Worm (Caenorhabditis elegans) whole organism, midembryonic: ENCODE results near the gene T25B9.11.

Experiments
- flt-1 ChIP-seq: fragments of 200-800 bp; sonication (Bioruptor generic); IDR thresholded peaks from 2 replicates; pipeline ENCODE4 v1.3.6; 2022; ENCODE audit warnings: missing genetic modification characterization, missing compliant biosample characterization
- klf-2 ChIP-seq: fragments of 200-800 bp; sonication (Bioruptor generic); conservative IDR thresholded peaks from 2 replicates; pipeline ENCODE4 v1.3.6; 2022; ENCODE audit warnings: missing genetic modification reagents, missing genetic modification characterization, missing compliant biosample characterization
- med-1 ChIP-seq: sonication (generic microtip); optimal IDR thresholded peaks from 2 replicates; lab custom pipeline; 2017; ENCODE audit warnings: missing genetic modification characterization, mild to moderate bottlenecking, missing compliant biosample characterization, antibody characterized with exemption, missing genetic modification reagents; ENCODE audit not compliant: insufficient read depth
- ref-1 ChIP-seq: fragments of 200-800 bp; sonication (Bioruptor generic); conservative IDR thresholded peaks from 2 replicates; pipeline ENCODE4 v1.3.6; 2022; ENCODE audit warnings: missing genetic modification reagents, missing genetic modification characterization, missing compliant biosample characterization

DNA sequence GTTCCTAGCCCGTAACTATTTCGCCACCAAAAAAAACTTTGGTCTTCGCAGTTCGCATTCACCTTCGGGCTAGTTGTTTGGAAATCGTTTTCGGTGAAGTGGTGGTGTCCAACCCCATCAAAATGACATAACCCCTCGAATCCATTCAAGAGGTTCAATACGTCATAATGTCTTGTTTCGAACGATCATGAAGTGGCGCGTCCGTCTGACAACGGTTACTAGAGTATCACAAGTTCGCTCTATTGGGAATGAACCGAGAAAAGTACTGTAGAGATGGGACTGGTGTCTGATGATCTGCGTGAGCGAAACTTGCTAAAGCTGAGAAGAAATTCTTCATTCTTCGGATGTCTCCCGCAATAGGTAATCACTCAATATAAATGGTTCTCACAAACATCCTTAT is 36.6 kb upstream of the T25B9.11 start, which contains the start of gene ZC168.2:
- TF ChIP-seq ref-1 (GFP tag; lab: Robert Waterston, UW), result no peak
- no peak for TF ChIP-seq klf-2 (GFP tag; lab: Robert Waterston, UW)
- no peak for TF ChIP-seq med-1 (GFP tag; lab: Kevin White, UChicago)
- TF ChIP-seq flt-1 (GFP tag; lab: Robert Waterston, UW), result no peak
